Worm (Caenorhabditis elegans): Measurements from ENCODE around the gene kin-16.

The kin-16 gene

ce11 chrII:9445368-9445767 is 9.5 kb upstream of the kin-16 start, which contains the start of gene R09D1.13:
R09D1.13 (minus strand) TSS chrII:9445468.
- TF ChIP-seq blmp-1 (tag; optimal IDR thresholded peaks at IDR 0.05) (no peak), elt-3 (tag; optimal IDR thresholded peaks at IDR 0.05) (no peak), nhr-76 (tag; optimal IDR thresholded peaks at IDR 0.05) (no peak), ces-1 (GFP tag; optimal IDR thresholded peaks at IDR 0.05) (no peak), snpc-4 (tag; optimal IDR thresholded peaks at IDR 0.05) (no peak), flh-1 (GFP tag; optimal IDR thresholded peaks at IDR 0.05) (no peak), nhr-237 (tag; optimal IDR thresholded peaks at IDR 0.05) (no peak), unc-39 (tag; optimal IDR thresholded peaks at IDR 0.05) (no peak), ceh-83 (GFP tag; optimal IDR thresholded peaks at IDR 0.05) (no peak), mab-5 (tag; optimal IDR thresholded peaks at IDR 0.05) (no peak), ceh-43 (GFP tag; optimal IDR thresholded peaks at IDR 0.05) (no peak), unc-62 (GFP tag; optimal IDR thresholded peaks at IDR 0.05) (no peak), zip-8 (tag; optimal IDR thresholded peaks at IDR 0.05) (no peak), lin-13 (tag; optimal IDR thresholded peaks at IDR 0.05) (no peak), sem-2 (GFP tag; optimal IDR thresholded peaks at IDR 0.05) (no peak), elt-1 (tag; optimal IDR thresholded peaks at IDR 0.05; ENCODE audit: borderline replicate concordance, insufficient read depth) (no peak), cnd-1 (tag; optimal IDR thresholded peaks at IDR 0.05) (no peak), ztf-11 (tag; optimal IDR thresholded peaks at IDR 0.05) (no peak)

ce11 chrII:9443522-9443921 is 7.6 kb upstream of the kin-16 start, which contains the start of gene chil-15:
chil-15 (minus strand) TSS chrII:9443622.
- no peak for TF ChIP-seq ham-2 (GFP tag; optimal IDR thresholded peaks at IDR 0.05)
- no peak for TF ChIP-seq nhr-2 (tag; optimal IDR thresholded peaks at IDR 0.05)
- TF ChIP-seq ceh-39 (tag; optimal IDR thresholded peaks at IDR 0.05) = no peak
- TF ChIP-seq zip-8 (tag; optimal IDR thresholded peaks at IDR 0.05) = no peak

ce11 chrII:9441838-9442237 is 5.9 kb upstream of the kin-16 start, which contains the start of gene chil-16:
chil-16 (minus strand) TSS chrII:9441938.
- TF ChIP-seq zip-8 (tag; optimal IDR thresholded peaks at IDR 0.05) (no peak), elt-3 (tag; optimal IDR thresholded peaks at IDR 0.05) (no peak), unc-62 (GFP tag; optimal IDR thresholded peaks at IDR 0.05) (no peak)

ce11 chrII:9440060-9440459 is 4.2 kb upstream of the kin-16 start, which contains the start of gene chil-17:
chil-17 (minus strand) TSS chrII:9440160.
- TF ChIP-seq ham-2 (GFP tag; optimal IDR thresholded peaks at IDR 0.05) (no peak), ztf-11 (tag; optimal IDR thresholded peaks at IDR 0.05) (no peak), elt-1 (tag; optimal IDR thresholded peaks at IDR 0.05; ENCODE audit: borderline replicate concordance, insufficient read depth) (no peak), pha-4 (tag; optimal IDR thresholded peaks at IDR 0.05) (no peak), unc-62 (GFP tag; optimal IDR thresholded peaks at IDR 0.05) (no peak), nhr-76 (tag; optimal IDR thresholded peaks at IDR 0.05) (no peak), bed-3 (GFP tag; optimal IDR thresholded peaks at IDR 0.05) (no peak)

ce11 chrII:9438853-9439252 is 2.9 kb upstream of the kin-16 start:
- no peak for TF ChIP-seq tbx-8 (GFP tag; optimal IDR thresholded peaks at IDR 0.05)
- no peak for TF ChIP-seq unc-62 (GFP tag; optimal IDR thresholded peaks at IDR 0.05)
- TF ChIP-seq sptf-1 (tag; optimal IDR thresholded peaks at IDR 0.05) = no peak
- no peak for TF ChIP-seq ceh-83 (GFP tag; optimal IDR thresholded peaks at IDR 0.05)
- TF ChIP-seq sem-2 (GFP tag; optimal IDR thresholded peaks at IDR 0.05) = no peak
- TF ChIP-seq nhr-237 (tag; optimal IDR thresholded peaks at IDR 0.05) = no peak
- TF ChIP-seq bed-3 (GFP tag; optimal IDR thresholded peaks at IDR 0.05) = no peak
- TF ChIP-seq unc-39 (tag; optimal IDR thresholded peaks at IDR 0.05) = no peak
- TF ChIP-seq pha-4 (tag; optimal IDR thresholded peaks at IDR 0.05) = no peak
- no peak for TF ChIP-seq hlh-1 (tag; optimal IDR thresholded peaks at IDR 0.05)
- no peak for TF ChIP-seq zip-8 (tag; optimal IDR thresholded peaks at IDR 0.05)
- TF ChIP-seq ham-2 (GFP tag; optimal IDR thresholded peaks at IDR 0.05) = no peak
- no peak for TF ChIP-seq unc-120 (tag; optimal IDR thresholded peaks at IDR 0.05; ENCODE audit: poor library complexity, severe bottlenecking)
- TF ChIP-seq ceh-39 (tag; optimal IDR thresholded peaks at IDR 0.05) = no peak
- TF ChIP-seq lin-32 (GFP tag; optimal IDR thresholded peaks at IDR 0.05) = no peak

ce11 chrII:9438227-9438626 is 2.3 kb upstream of the kin-16 start, which contains the start of gene chil-13:
chil-13 (minus strand) TSS chrII:9438327.
- TF ChIP-seq unc-39 (tag; optimal IDR thresholded peaks at IDR 0.05) = no peak
- no peak for TF ChIP-seq ces-1 (GFP tag; optimal IDR thresholded peaks at IDR 0.05)
- no peak for TF ChIP-seq ceh-39 (tag; optimal IDR thresholded peaks at IDR 0.05)
- TF ChIP-seq ceh-83 (GFP tag; optimal IDR thresholded peaks at IDR 0.05) = no peak
- no peak for TF ChIP-seq elt-1 (tag; optimal IDR thresholded peaks at IDR 0.05; ENCODE audit: borderline replicate concordance, insufficient read depth)
- no peak for TF ChIP-seq zip-8 (tag; optimal IDR thresholded peaks at IDR 0.05)
- TF ChIP-seq blmp-1 (tag; optimal IDR thresholded peaks at IDR 0.05) = no peak
- no peak for TF ChIP-seq ham-2 (GFP tag; optimal IDR thresholded peaks at IDR 0.05)
- TF ChIP-seq drap-1 (GFP tag; optimal IDR thresholded peaks at IDR 0.05) = no peak
- no peak for TF ChIP-seq nhr-2 (tag; optimal IDR thresholded peaks at IDR 0.05)
- TF ChIP-seq elt-3 (tag; optimal IDR thresholded peaks at IDR 0.05) = no peak
- no peak for TF ChIP-seq nhr-76 (tag; optimal IDR thresholded peaks at IDR 0.05)
- TF ChIP-seq lin-13 (tag; optimal IDR thresholded peaks at IDR 0.05) = no peak
- no peak for TF ChIP-seq sptf-1 (tag; optimal IDR thresholded peaks at IDR 0.05)
- no peak for TF ChIP-seq flh-1 (GFP tag; optimal IDR thresholded peaks at IDR 0.05)

All from whole organism, mixed stage, embryonic.